Worm (Caenorhabditis elegans) whole organism, young adult: ENCODE measurements around the gene W02H5.2.

Experiments
- B0336.3 ChIP-seq: fragments of 200-800 bp; sonication (Bioruptor generic); IDR thresholded peaks from 2 replicates; pipeline ENCODE4 v1.3.6; 2022; ENCODE audit warnings: missing genetic modification characterization, missing compliant biosample characterization
- C17E4.6 ChIP-seq: fragments of 200-800 bp; sonication (Bioruptor generic); IDR thresholded peaks from 2 replicates; pipeline ENCODE4 v1.3.6; 2022; ENCODE audit warnings: missing genetic modification reagents, missing genetic modification characterization, missing compliant biosample characterization
- D2030.7 ChIP-seq: fragments of 200-800 bp; sonication (Bioruptor generic); IDR thresholded peaks from 2 replicates; pipeline ENCODE4 v1.3.6; 2022; ENCODE audit warnings: missing genetic modification reagents, missing genetic modification characterization, missing compliant biosample characterization
- F23B12.7 ChIP-seq: sonication (generic microtip); optimal IDR thresholded peaks from 2 replicates; lab custom pipeline; 2017; ENCODE audit warnings: missing genetic modification characterization, mild to moderate bottlenecking, missing compliant biosample characterization, antibody characterized with exemption, moderate library complexity; ENCODE audit not compliant: insufficient read depth
- F57A8.1 ChIP-seq: fragments of 200-800 bp; sonication (Bioruptor generic); optimal IDR thresholded peaks from 2 replicates; lab custom pipeline; 2018; ENCODE audit warnings: mild to moderate bottlenecking, missing genetic modification characterization, moderate library complexity, missing compliant biosample characterization
- T26A5.8 ChIP-seq: sonication (generic microtip); optimal IDR thresholded peaks from 2 replicates; lab custom pipeline; 2016; ENCODE audit warnings: missing genetic modification characterization, missing compliant biosample characterization
- Y53F4B.3 ChIP-seq: fragments of 200-800 bp; sonication (Bioruptor generic); IDR thresholded peaks from 2 replicates; pipeline ENCODE4 v1.3.6; 2022; ENCODE audit warnings: missing genetic modification reagents, missing genetic modification characterization, missing compliant biosample characterization
- Y56A3A.18 ChIP-seq: fragments of 200-800 bp; sonication (Bioruptor generic); IDR thresholded peaks from 2 replicates; pipeline ENCODE4 v1.3.6; 2022; ENCODE audit warnings: missing genetic modification reagents, missing genetic modification characterization, missing compliant biosample characterization
- Y79H2A.3 ChIP-seq: fragments of 200-800 bp; sonication (Bioruptor generic); conservative IDR thresholded peaks from 2 replicates; pipeline ENCODE4 v1.3.6; 2022; ENCODE audit warnings: missing genetic modification reagents, missing genetic modification characterization, missing compliant biosample characterization
- Y95B8A.8 ChIP-seq: fragments of 200-800 bp; sonication (Bioruptor generic); IDR thresholded peaks from 2 replicates; pipeline ENCODE4 v1.3.6; 2022; ENCODE audit warnings: missing genetic modification reagents, missing genetic modification characterization, missing compliant biosample characterization
- akir-1 ChIP-seq: fragments of 200-800 bp; sonication (Bioruptor generic); optimal IDR thresholded peaks from 2 replicates; lab custom pipeline; 2018; ENCODE audit warnings: mild to moderate bottlenecking, missing genetic modification characterization, moderate library complexity, missing compliant biosample characterization
- ama-1 ChIP-seq, 3 experiments: fragments of 150-350 bp in 1 of 3; sonication (generic microtip) in 2 of 3; optimal IDR thresholded peaks; 2 replicates each; lab custom pipeline; 2014 to 2018; ENCODE audit warnings: missing biosample characterization in 2 of 3, missing genetic modification characterization in 2 of 3, missing genetic modification reagents in 2 of 3
- attf-3 ChIP-seq: fragments of 200-800 bp; sonication (Bioruptor generic); conservative IDR thresholded peaks from 2 replicates; pipeline ENCODE4 v1.3.6; 2022; ENCODE audit warnings: missing genetic modification reagents, missing genetic modification characterization, missing compliant biosample characterization
- attf-5 ChIP-seq: fragments of 200-800 bp; sonication (Bioruptor generic); optimal IDR thresholded peaks from 2 replicates; lab custom pipeline; 2018; ENCODE audit warnings: mild to moderate bottlenecking, missing genetic modification characterization, missing compliant biosample characterization
- ceh-100 ChIP-seq: fragments of 200-800 bp; sonication (Bioruptor generic); IDR thresholded peaks from 2 replicates; pipeline ENCODE4 v1.3.6; 2022; ENCODE audit warnings: missing genetic modification reagents, missing genetic modification characterization, missing compliant biosample characterization
- ceh-27 ChIP-seq: fragments of 200-800 bp; sonication (Bioruptor generic); optimal IDR thresholded peaks from 2 replicates; lab custom pipeline; 2018; ENCODE audit warnings: mild to moderate bottlenecking, missing genetic modification characterization, moderate library complexity, missing compliant biosample characterization
- die-1 ChIP-seq: sonication (generic microtip); optimal IDR thresholded peaks from 2 replicates; lab custom pipeline; 2016; ENCODE audit warnings: missing genotype, mild to moderate bottlenecking, missing genetic modification characterization, missing compliant biosample characterization
- dpl-1 ChIP-seq: fragments of 150-350 bp; optimal IDR thresholded peaks from 2 replicates; lab custom pipeline; 2014; ENCODE audit warnings: missing biosample characterization, missing genetic modification reagents, missing genetic modification characterization
- egl-44 ChIP-seq: fragments of 200-800 bp; sonication (Bioruptor generic); IDR thresholded peaks from 2 replicates; pipeline ENCODE4 v1.3.6; 2022; ENCODE audit warnings: missing genetic modification reagents, missing genetic modification characterization, missing compliant biosample characterization
- egrh-3 ChIP-seq: fragments of 200-800 bp; sonication (Bioruptor generic); IDR thresholded peaks from 2 replicates; pipeline ENCODE4 v1.3.6; 2022; ENCODE audit warnings: missing genetic modification reagents, missing genetic modification characterization, missing compliant biosample characterization
- ekl-4 ChIP-seq: fragments of 200-800 bp; sonication (Bioruptor generic); IDR thresholded peaks from 2 replicates; pipeline ENCODE4 v1.3.6; 2022; ENCODE audit warnings: missing genetic modification reagents, missing genetic modification characterization, missing compliant biosample characterization
- him-1 ChIP-seq: sonication (generic microtip); optimal IDR thresholded peaks from 2 replicates; lab custom pipeline; 2016; ENCODE audit warnings: missing genotype, missing genetic modification reagents, missing genetic modification characterization, missing compliant biosample characterization
- hmg-1.2 ChIP-seq: fragments of 200-800 bp; sonication (Bioruptor generic); IDR thresholded peaks from 2 replicates; pipeline ENCODE4 v1.3.6; 2022; ENCODE audit warnings: missing genetic modification reagents, missing genetic modification characterization, missing compliant biosample characterization
- hmg-20 ChIP-seq: fragments of 200-800 bp; sonication (Bioruptor generic); IDR thresholded peaks from 2 replicates; pipeline ENCODE4 v1.3.6; 2022; ENCODE audit warnings: missing genetic modification reagents, missing genetic modification characterization, missing compliant biosample characterization
- hsf-1 ChIP-seq: fragments of 200-800 bp; sonication (Bioruptor generic); IDR thresholded peaks from 2 replicates; pipeline ENCODE4 v1.3.6; 2022; ENCODE audit warnings: missing genetic modification reagents, missing genetic modification characterization, missing compliant biosample characterization
- lin-35 ChIP-seq, 3 experiments: fragments of 150-350 bp in 2 of 3; sonication (generic microtip) in 1 of 3; optimal IDR thresholded peaks; 2 replicates each; lab custom pipeline; 2014 to 2018; ENCODE audit warnings: missing biosample characterization in 3 of 3, missing genetic modification characterization in 3 of 3, missing genetic modification reagents in 3 of 3
- lin-54 ChIP-seq: fragments of 200-800 bp; sonication (Bioruptor generic); optimal IDR thresholded peaks from 2 replicates; lab custom pipeline; 2018; ENCODE audit warnings: mild to moderate bottlenecking, missing genetic modification characterization, missing compliant biosample characterization
- madf-10 ChIP-seq: sonication (generic microtip); optimal IDR thresholded peaks from 2 replicates; lab custom pipeline; 2016; ENCODE audit warnings: mild to moderate bottlenecking, missing genetic modification characterization, missing compliant biosample characterization
- nfyb-1 ChIP-seq: fragments of 200-800 bp; sonication (Bioruptor generic); IDR thresholded peaks from 2 replicates; pipeline ENCODE4 v1.3.6; 2022; ENCODE audit warnings: missing genetic modification reagents, missing genetic modification characterization, missing compliant biosample characterization
- nhr-120 ChIP-seq: fragments of 200-800 bp; sonication (Bioruptor generic); IDR thresholded peaks from 2 replicates; pipeline ENCODE4 v1.3.6; 2022; ENCODE audit warnings: missing genetic modification characterization, missing compliant biosample characterization
- nhr-179 ChIP-seq: sonication (generic microtip); optimal IDR thresholded peaks from 2 replicates; lab custom pipeline; 2016; ENCODE audit warnings: mild to moderate bottlenecking, missing genetic modification characterization, missing compliant biosample characterization
- pbrm-1 ChIP-seq: fragments of 200-800 bp; sonication (Bioruptor generic); IDR thresholded peaks from 2 replicates; pipeline ENCODE4 v1.3.6; 2022; ENCODE audit warnings: missing genetic modification reagents, missing genetic modification characterization, missing compliant biosample characterization
- rcor-1 ChIP-seq: fragments of 200-800 bp; sonication (Bioruptor generic); IDR thresholded peaks from 2 replicates; pipeline ENCODE4 v1.3.6; 2022; ENCODE audit warnings: missing genetic modification reagents, missing genetic modification characterization, missing compliant biosample characterization
- rec-8 ChIP-seq, 2 experiments: sonication (generic microtip); optimal IDR thresholded peaks; 2 replicates each; lab custom pipeline; 2016; ENCODE audit warnings: mild to moderate bottlenecking in 2 of 2, missing genetic modification characterization in 2 of 2, missing genetic modification reagents in 2 of 2, missing genotype in 2 of 2, missing biosample characterization in 1 of 2, missing compliant biosample characterization in 1 of 2, moderate library complexity in 1 of 2
- repo-1 ChIP-seq: sonication (generic microtip); optimal IDR thresholded peaks from 2 replicates; lab custom pipeline; 2017; ENCODE audit warnings: mild to moderate bottlenecking, missing genetic modification characterization, missing compliant biosample characterization
- snpc-1.3 ChIP-seq: sonication (generic microtip); optimal IDR thresholded peaks from 2 replicates; lab custom pipeline; 2017; ENCODE audit warnings: missing genetic modification characterization, mild to moderate bottlenecking, missing compliant biosample characterization, antibody characterized with exemption, moderate library complexity, missing genotype, missing genetic modification reagents; ENCODE audit not compliant: insufficient read depth
- snpc-4 ChIP-seq, 5 experiments: fragments of 150-350 bp in 1 of 5; sonication (generic microtip) in 4 of 5; optimal IDR thresholded peaks; 2 replicates each; lab custom pipeline; 2014 to 2018; ENCODE audit warnings: missing genetic modification characterization in 5 of 5, missing biosample characterization in 3 of 5, antibody characterized with exemption in 2 of 5, mild to moderate bottlenecking in 2 of 5, missing compliant biosample characterization in 2 of 5, missing genotype in 2 of 5, moderate library complexity in 2 of 5, missing genetic modification reagents in 1 of 5
- tbp1 ChIP-seq: fragments of 200-800 bp; sonication (Bioruptor generic); optimal IDR thresholded peaks from 2 replicates; lab custom pipeline; 2018; ENCODE audit warnings: mild to moderate bottlenecking, missing genetic modification characterization, missing compliant biosample characterization
- tlf-1 ChIP-seq: fragments of 200-800 bp; sonication (Bioruptor generic); optimal IDR thresholded peaks from 2 replicates; lab custom pipeline; 2018; ENCODE audit warnings: mild to moderate bottlenecking, missing genetic modification characterization, missing compliant biosample characterization
- ztf-25 ChIP-seq: fragments of 200-800 bp; sonication (Bioruptor generic); IDR thresholded peaks from 2 replicates; pipeline ENCODE4 v1.3.6; 2022; ENCODE audit warnings: missing genetic modification reagents, missing genetic modification characterization, missing compliant biosample characterization
- ztf-26 ChIP-seq: sonication (generic microtip); optimal IDR thresholded peaks from 2 replicates; lab custom pipeline; 2017; ENCODE audit warnings: missing genetic modification characterization, missing compliant biosample characterization
- ztf-3 ChIP-seq: fragments of 200-800 bp; sonication (Bioruptor generic); optimal IDR thresholded peaks from 2 replicates; lab custom pipeline; 2018; ENCODE audit warnings: mild to moderate bottlenecking, missing genetic modification characterization, missing compliant biosample characterization

Gene W02H5.2

DNA sequence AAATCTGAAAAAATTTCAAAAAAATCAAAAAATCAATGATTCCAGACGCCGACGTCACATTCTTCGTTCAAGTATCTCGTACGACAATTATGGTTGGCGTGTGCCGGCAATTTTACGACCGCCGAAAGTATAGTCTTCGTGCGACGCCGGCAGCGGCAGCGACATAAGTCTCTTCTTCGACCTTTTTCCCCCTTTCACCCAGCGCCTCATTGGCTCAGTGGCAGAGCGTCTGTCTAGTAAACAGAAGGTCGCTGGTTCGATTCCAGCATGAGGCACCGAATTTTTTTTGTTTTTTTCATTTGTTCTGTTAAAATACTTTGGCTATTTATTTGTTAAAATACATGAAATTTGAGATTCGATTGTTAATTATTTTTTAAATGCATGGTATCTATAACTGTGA, 34.7 kb downstream of the W02H5.2 start (continued):
- TF ChIP-seq snpc-4 (GFP tag; optimal IDR thresholded peaks at IDR 0.05; lab: Kevin White, UChicago) (no peak), snpc-4 (tag; optimal IDR thresholded peaks at IDR 0.05; lab: Kevin White, UChicago) (peak in 2 of 4 experiments; percentile 4 to 60), Y79H2A.3 (GFP tag; lab: Robert Waterston, UW) (0 out of 2 replicates have a peak, but pooled peaks have one; percentile 13), lin-35 (GFP tag; optimal IDR thresholded peaks at IDR 0.05; lab: Kevin White, UChicago) (peak in 1 of 3 experiments; percentile 4), rec-8 (tag; optimal IDR thresholded peaks at IDR 0.05; lab: Kevin White, UChicago) (peak; percentile 6 to 37), egl-44 (GFP tag; lab: Robert Waterston, UW) (0 out of 2 replicates have a peak, but pooled peaks have one; percentile 68), snpc-1.3 (peak; percentile 68), him-1 (peak; percentile 5), nhr-120 (GFP tag; lab: Robert Waterston, UW) (no peak), hmg-20 (0 out of 2 replicates have a peak, but pooled peaks have one; percentile 37), egrh-3 (GFP tag; lab: Robert Waterston, UW) (peak; percentile 55), nfyb-1 (peak; percentile 71), C17E4.6 (GFP tag; lab: Robert Waterston, UW) (no peak), ekl-4 (GFP tag; lab: Robert Waterston, UW) (peak; percentile 70; the same call in 1 of the 2 replicates), rcor-1 (GFP tag; lab: Robert Waterston, UW) (peak; percentile 76), die-1 (tag; lab: Kevin White, UChicago) (peak; percentile 67), hsf-1 (no peak), ceh-100 (GFP tag; lab: Robert Waterston, UW) (peak; percentile 74), ama-1 (optimal IDR thresholded peaks at IDR 0.05; lab: Kevin White, UChicago) (no peak), ama-1 (GFP tag; optimal IDR thresholded peaks at IDR 0.05; lab: Kevin White, UChicago) (peak; percentile 15 to 71), T26A5.8 (tag; lab: Kevin White, UChicago) (no peak), tlf-1 (peak; percentile 23), Y95B8A.8 (GFP tag; lab: Robert Waterston, UW) (peak; percentile 72; the same call in 1 of the 2 replicates), ztf-25 (GFP tag; lab: Robert Waterston, UW) (peak; percentile 20; the same call in 1 of the 2 replicates), akir-1 (no peak), ceh-27 (peak; percentile 62), ztf-3 (GFP tag; lab: Kevin White, UChicago) (no peak), hmg-1.2 (peak; percentile 67), nhr-179 (tag; lab: Kevin White, UChicago) (no peak), repo-1 (tag; lab: Kevin White, UChicago) (peak; percentile 3), Y53F4B.3 (GFP tag; lab: Robert Waterston, UW) (no peak), pbrm-1 (GFP tag; lab: Robert Waterston, UW) (peak; percentile 71; the same call in 1 of the 2 replicates), B0336.3 (GFP tag; lab: Robert Waterston, UW) (peak; percentile 52; the same call in 1 of the 2 replicates), madf-10 (tag; lab: Kevin White, UChicago) (peak; percentile 16), F23B12.7 (tag; lab: Kevin White, UChicago) (peak; percentile 35), tbp1 (GFP tag; lab: Kevin White, UChicago) (peak; percentile 94), dpl-1 (no peak), ztf-26 (tag; lab: Kevin White, UChicago) (peak; percentile 7), lin-54 (GFP tag; lab: Kevin White, UChicago) (peak; percentile 54), attf-3 (GFP tag; lab: Robert Waterston, UW) (peak; percentile 38; the same call in 1 of the 2 replicates), D2030.7 (GFP tag; lab: Robert Waterston, UW) (peak; percentile 81), attf-5 (GFP tag; lab: Kevin White, UChicago) (peak; percentile 67), F57A8.1 (GFP tag; lab: Kevin White, UChicago) (no peak), Y56A3A.18 (GFP tag; lab: Robert Waterston, UW) (0 out of 2 replicates have a peak, but pooled peaks have one; percentile 50)
